Fruit fly (Drosophila melanogaster) whole organism, wandering third instar larva: ENCODE measurements around the gene eIF4A.

Experiments used
- CG32264 ChIP-seq: fragments of 200-800 bp; sonication (Bioruptor generic); optimal IDR thresholded peaks from 2 replicates; lab custom pipeline; 2016; ENCODE audit warnings: missing biosample characterization, missing genetic modification characterization
- CG9705 ChIP-seq: fragments of 200-800 bp; sonication (Bioruptor generic); optimal IDR thresholded peaks from 2 replicates; lab custom pipeline; 2018; ENCODE audit warnings: missing biosample characterization, mild to moderate bottlenecking, missing genetic modification characterization
- CrebA ChIP-seq: fragments of 200-800 bp; sonication (Bioruptor generic); optimal IDR thresholded peaks from 2 replicates; lab custom pipeline; 2016; ENCODE audit warnings: missing biosample characterization, mild to moderate bottlenecking, missing genetic modification characterization, borderline replicate concordance
- GATAd ChIP-seq: sonication (Bioruptor generic); optimal IDR thresholded peaks from 2 replicates; lab custom pipeline; 2016; ENCODE audit warnings: missing biosample characterization, missing genetic modification characterization
- HLH106 ChIP-seq: fragments of 200-800 bp; optimal IDR thresholded peaks from 3 replicates; lab custom pipeline; 2019; ENCODE audit warnings: missing biosample characterization, mild to moderate bottlenecking, missing genetic modification characterization, moderate library complexity
- Hr78 ChIP-seq: fragments of >200 bp; optimal IDR thresholded peaks from 2 replicates; lab custom pipeline; 2017; ENCODE audit warnings: missing biosample characterization, missing genetic modification characterization
- Hr83 ChIP-seq: fragments of 200-300 bp; sonication (Bioruptor generic); optimal IDR thresholded peaks from 2 replicates; lab custom pipeline; 2016; ENCODE audit warnings: missing biosample characterization, mild to moderate bottlenecking, missing genetic modification characterization, moderate library complexity; ENCODE audit not compliant: poor library complexity, severe bottlenecking
- Jra ChIP-seq: sonication (Bioruptor generic); optimal IDR thresholded peaks from 2 replicates; lab custom pipeline; 2016; ENCODE audit warnings: missing biosample characterization, missing genetic modification characterization
- N ChIP-seq: fragments of >200 bp; optimal IDR thresholded peaks from 2 replicates; lab custom pipeline; 2018; ENCODE audit warnings: missing biosample characterization, missing external identifiers, missing genetic modification characterization
- OdsH ChIP-seq: fragments of 200-800 bp; sonication (Bioruptor generic); optimal IDR thresholded peaks from 2 replicates; lab custom pipeline; 2016; ENCODE audit warnings: missing biosample characterization, mild to moderate bottlenecking, missing genetic modification characterization
- Rel ChIP-seq, 2 experiments: fragments of 200-800 bp; sonication (Bioruptor generic) in 1 of 2; optimal IDR thresholded peaks; 2 replicates in 1 of 2; 3 replicates in 1 of 2; lab custom pipeline; 2016 to 2019; ENCODE audit warnings: mild to moderate bottlenecking in 2 of 2, missing biosample characterization in 2 of 2, missing genetic modification characterization in 2 of 2, moderate library complexity in 1 of 2
- Sp1 ChIP-seq: fragments of 200-800 bp; sonication (Bioruptor generic); optimal IDR thresholded peaks from 3 replicates; lab custom pipeline; 2019; ENCODE audit warnings: missing biosample characterization, mild to moderate bottlenecking, missing genetic modification characterization, moderate library complexity
- br ChIP-seq: fragments of 200-800 bp; sonication (Bioruptor generic); optimal IDR thresholded peaks from 2 replicates; lab custom pipeline; 2016; ENCODE audit warnings: missing biosample characterization, missing genetic modification characterization
- brk ChIP-seq: fragments of 200-800 bp; sonication (Bioruptor generic); optimal IDR thresholded peaks from 2 replicates; lab custom pipeline; 2016; ENCODE audit warnings: missing biosample characterization, mild to moderate bottlenecking, missing genetic modification characterization
- dl ChIP-seq, 2 experiments: fragments of 175-275, 200-275 bp in 1 of 2; fragments of 200-275 bp in 1 of 2; sonication (Bioruptor generic); optimal IDR thresholded peaks; lab custom pipeline; 2018; ENCODE audit warnings: mild to moderate bottlenecking in 2 of 2, missing biosample characterization in 2 of 2, missing genetic modification characterization in 2 of 2, moderate library complexity in 2 of 2; ENCODE audit not compliant: partially characterized antibody in 2 of 2, insufficient read depth in 1 of 2
- dmrt93B ChIP-seq: fragments of 200-800 bp; sonication (Bioruptor generic); optimal IDR thresholded peaks from 2 replicates; lab custom pipeline; 2018; ENCODE audit warnings: missing biosample characterization, mild to moderate bottlenecking, missing genetic modification characterization
- dsf ChIP-seq: sonication (Bioruptor generic); optimal IDR thresholded peaks from 2 replicates; lab custom pipeline; 2016; ENCODE audit warnings: missing biosample characterization, missing genetic modification characterization, borderline replicate concordance
- fru ChIP-seq: fragments of 200-800 bp; sonication (Bioruptor generic); optimal IDR thresholded peaks from 3 replicates; lab custom pipeline; 2016; ENCODE audit warnings: missing biosample characterization, mild to moderate bottlenecking, missing genetic modification characterization
- h ChIP-seq: fragments of 200-800 bp; sonication (Bioruptor generic); optimal IDR thresholded peaks from 3 replicates; lab custom pipeline; 2016; ENCODE audit warnings: missing biosample characterization, mild to moderate bottlenecking, missing genetic modification characterization
- lola ChIP-seq: fragments of >200 bp; optimal IDR thresholded peaks from 2 replicates; lab custom pipeline; 2017; ENCODE audit warnings: missing biosample characterization, missing genetic modification characterization
- pan ChIP-seq: fragments of >200 bp; optimal IDR thresholded peaks from 2 replicates; lab custom pipeline; 2017
- rgr ChIP-seq: fragments of 200-800 bp; sonication (Bioruptor generic); optimal IDR thresholded peaks from 3 replicates; lab custom pipeline; 2016; ENCODE audit warnings: missing biosample characterization, mild to moderate bottlenecking, missing genetic modification characterization
- sage ChIP-seq: fragments of 200-800 bp; sonication (Bioruptor generic); optimal IDR thresholded peaks from 2 replicates; lab custom pipeline; 2016; ENCODE audit warnings: missing biosample characterization, mild to moderate bottlenecking, missing genetic modification characterization
- sv ChIP-seq: fragments of 200-800 bp; sonication (Bioruptor generic); optimal IDR thresholded peaks from 3 replicates; lab custom pipeline; 2016; ENCODE audit warnings: missing biosample characterization, missing genetic modification characterization
- usp ChIP-seq: fragments of >200 bp; optimal IDR thresholded peaks from 2 replicates; lab custom pipeline; 2017; ENCODE audit warnings: missing biosample characterization, missing genetic modification characterization
- woc ChIP-seq: sonication (Bioruptor generic); optimal IDR thresholded peaks from 2 replicates; lab custom pipeline; 2016; ENCODE audit warnings: missing biosample characterization, mild to moderate bottlenecking, missing genetic modification characterization

The eIF4A gene

dm6 chr2L:5986940-5987339 lies 5.4 kb downstream of the eIF4A start:
- TF ChIP-seq OdsH (GFP tag; lab: Kevin White, UChicago) (peak; percentile 11), Hr83 (GFP tag; lab: Kevin White, UChicago) (no peak), Rel (GFP tag; optimal IDR thresholded peaks at IDR 0.05; lab: Kevin White, UChicago) (no peak), Rel (tag; optimal IDR thresholded peaks at IDR 0.05; lab: Kevin White, UChicago) (peak; percentile 43), Hr78 (no peak), woc (GFP tag; lab: Kevin White, UChicago) (no peak), h (GFP tag; lab: Kevin White, UChicago) (peak; percentile 3), dl (GFP tag; optimal IDR thresholded peaks at IDR 0.05; lab: Kevin White, UChicago; ENCODE audit: insufficient read depth in 1 of 2, partially characterized antibody in 2 of 2) (no peak), HLH106 (tag; lab: Kevin White, UChicago) (no peak), CG32264 (no peak), usp (no peak), Jra (GFP tag; lab: Kevin White, UChicago) (no peak)

- TF ChIP-seq h (GFP tag; lab: Kevin White, UChicago) (peak; percentile 39), OdsH (GFP tag; lab: Kevin White, UChicago) (no peak), Rel (GFP tag; optimal IDR thresholded peaks at IDR 0.05; lab: Kevin White, UChicago) (no peak), Rel (tag; optimal IDR thresholded peaks at IDR 0.05; lab: Kevin White, UChicago) (peak; percentile 93)
Observed at dm6 chr2L:5988115-5989092, 6.8 kb downstream of the eIF4A start.

dm6 chr2L:5990447-5990846 lies 8.9 kb downstream of the eIF4A start:
- TF ChIP-seq dmrt93B (GFP tag; lab: Kevin White, UChicago) (no peak), OdsH (GFP tag; lab: Kevin White, UChicago) (no peak), lola (GFP tag; lab: Kevin White, UChicago) (no peak), woc (GFP tag; lab: Kevin White, UChicago) (no peak), sage (GFP tag; lab: Kevin White, UChicago) (no peak), Jra (GFP tag; lab: Kevin White, UChicago) (no peak), GATAd (GFP tag; lab: Kevin White, UChicago) (no peak), brk (GFP tag; lab: Kevin White, UChicago) (no peak), Rel (GFP tag; optimal IDR thresholded peaks at IDR 0.05; lab: Kevin White, UChicago) (no peak), Rel (tag; optimal IDR thresholded peaks at IDR 0.05; lab: Kevin White, UChicago) (no peak), pan (lab: Kevin White, UChicago) (no peak), h (GFP tag; lab: Kevin White, UChicago) (no peak), CrebA (GFP tag; lab: Kevin White, UChicago) (no peak), N (GFP tag; lab: Kevin White, UChicago) (no peak), dsf (GFP tag; lab: Kevin White, UChicago) (no peak), CG9705 (GFP tag; lab: Kevin White, UChicago) (no peak)

- TF ChIP-seq CG32264, result no peak
- TF ChIP-seq sage (GFP tag; lab: Kevin White, UChicago), result no peak
- no peak for TF ChIP-seq Rel (GFP tag; optimal IDR thresholded peaks at IDR 0.05; lab: Kevin White, UChicago)
- no peak for TF ChIP-seq Rel (tag; optimal IDR thresholded peaks at IDR 0.05; lab: Kevin White, UChicago)
- TF ChIP-seq OdsH (GFP tag; lab: Kevin White, UChicago), result peak; percentile 6
- TF ChIP-seq rgr (GFP tag; lab: Kevin White, UChicago), result no peak
- TF ChIP-seq CG9705 (GFP tag; lab: Kevin White, UChicago), result peak; percentile 5
- peak; percentile 34 for TF ChIP-seq Hr83 (GFP tag; lab: Kevin White, UChicago)
- TF ChIP-seq h (GFP tag; lab: Kevin White, UChicago), result peak; percentile 13
- TF ChIP-seq N (GFP tag; lab: Kevin White, UChicago), result peak; percentile 34
- TF ChIP-seq Sp1 (GFP tag; lab: Kevin White, UChicago), result peak; percentile 49
- TF ChIP-seq sv (GFP tag; lab: Kevin White, UChicago), result no peak
- peak; percentile 8 for TF ChIP-seq fru (GFP tag; lab: Kevin White, UChicago)
- peak; percentile 9 for TF ChIP-seq br (GFP tag; lab: Kevin White, UChicago)
- TF ChIP-seq HLH106 (tag; lab: Kevin White, UChicago), result peak; percentile 3
Observed at dm6 chr2L:5997609-5998229, 16.2 kb downstream of the eIF4A start.
